Worm (Caenorhabditis elegans) whole organism, young adult: Measurements from ENCODE around the gene ent-4.

ENCODE experiments used
- B0336.3 ChIP-seq: fragments of 200-800 bp; sonication (Bioruptor generic); IDR thresholded peaks from 2 replicates; pipeline ENCODE4 v1.3.6; 2022; ENCODE audit warnings: missing genetic modification characterization, missing compliant biosample characterization
- F10E7.11 ChIP-seq: sonication (generic microtip); optimal IDR thresholded peaks from 2 replicates; lab custom pipeline; 2017; ENCODE audit warnings: mild to moderate bottlenecking, missing genetic modification characterization, moderate library complexity, missing compliant biosample characterization
- F33H1.4 ChIP-seq: fragments of 200-800 bp; sonication (Bioruptor generic); IDR thresholded peaks from 2 replicates; pipeline ENCODE4 v1.3.6; 2022; ENCODE audit warnings: missing genetic modification reagents, missing genetic modification characterization, missing compliant biosample characterization
- F37B4.10 ChIP-seq: fragments of 200-800 bp; sonication (Bioruptor generic); IDR thresholded peaks from 2 replicates; pipeline ENCODE4 v1.3.6; 2022; ENCODE audit warnings: missing genetic modification characterization, missing compliant biosample characterization
- F49E8.2 ChIP-seq: sonication (generic microtip); optimal IDR thresholded peaks from 3 replicates; lab custom pipeline; 2017; ENCODE audit warnings: missing genetic modification characterization, mild to moderate bottlenecking, missing compliant biosample characterization, antibody characterized with exemption, moderate library complexity; ENCODE audit not compliant: insufficient read depth
- F55B11.4 ChIP-seq: sonication (generic microtip); optimal IDR thresholded peaks from 2 replicates; lab custom pipeline; 2016; ENCODE audit warnings: missing compliant biosample characterization, missing genetic modification characterization, borderline replicate concordance; ENCODE audit not compliant: insufficient read depth
- T07F8.4 ChIP-seq: sonication (generic microtip); optimal IDR thresholded peaks from 2 replicates; lab custom pipeline; 2016; ENCODE audit warnings: mild to moderate bottlenecking, missing genetic modification characterization, moderate library complexity, missing compliant biosample characterization
- T26A5.8 ChIP-seq: sonication (generic microtip); optimal IDR thresholded peaks from 2 replicates; lab custom pipeline; 2016; ENCODE audit warnings: missing genetic modification characterization, missing compliant biosample characterization
- Y53F4B.3 ChIP-seq: fragments of 200-800 bp; sonication (Bioruptor generic); IDR thresholded peaks from 2 replicates; pipeline ENCODE4 v1.3.6; 2022; ENCODE audit warnings: missing genetic modification reagents, missing genetic modification characterization, missing compliant biosample characterization
- Y53G8AR.9 ChIP-seq: fragments of 200-800 bp; sonication (Bioruptor generic); conservative IDR thresholded peaks from 2 replicates; pipeline ENCODE4 v1.3.6; 2022; ENCODE audit warnings: missing genetic modification reagents, missing genetic modification characterization, missing compliant biosample characterization
- Y67H2A.10 ChIP-seq: fragments of 200-800 bp; sonication (Bioruptor generic); conservative IDR thresholded peaks from 2 replicates; pipeline ENCODE4 v1.3.6; 2022; ENCODE audit warnings: missing genetic modification reagents, missing genetic modification characterization, missing compliant biosample characterization
- aptf-2 ChIP-seq: fragments of 200-800 bp; sonication (Bioruptor generic); conservative IDR thresholded peaks from 2 replicates; pipeline ENCODE4 v1.3.6; 2022; ENCODE audit warnings: missing genetic modification reagents, missing genetic modification characterization, missing compliant biosample characterization
- atf-7 ChIP-seq: sonication (generic microtip); optimal IDR thresholded peaks from 2 replicates; lab custom pipeline; 2017; ENCODE audit warnings: mild to moderate bottlenecking, missing genetic modification characterization, missing compliant biosample characterization
- bed-1 ChIP-seq: fragments of 200-800 bp; sonication (Bioruptor generic); IDR thresholded peaks from 2 replicates; pipeline ENCODE4 v1.3.6; 2022; ENCODE audit warnings: missing genetic modification reagents, missing genetic modification characterization, missing compliant biosample characterization
- cebp-1 ChIP-seq, 2 experiments: fragments of 200-800 bp in 1 of 2; sonication (Bioruptor generic) in 1 of 2; sonication (generic microtip) in 1 of 2; IDR thresholded peaks in 1 of 2; optimal IDR thresholded peaks in 1 of 2; 2 replicates each; pipeline versions ENCODE4 v1.3.6 to Lab custom; 2017 to 2022; ENCODE audit warnings: missing compliant biosample characterization in 2 of 2, missing genetic modification characterization in 2 of 2, mild to moderate bottlenecking in 1 of 2, missing genetic modification reagents in 1 of 2, moderate library complexity in 1 of 2
- cebp-2 ChIP-seq: fragments of 200-800 bp; sonication (Bioruptor generic); IDR thresholded peaks from 2 replicates; pipeline ENCODE4 v1.3.6; 2022; ENCODE audit warnings: missing genetic modification characterization, missing compliant biosample characterization
- ceh-100 ChIP-seq: fragments of 200-800 bp; sonication (Bioruptor generic); IDR thresholded peaks from 2 replicates; pipeline ENCODE4 v1.3.6; 2022; ENCODE audit warnings: missing genetic modification reagents, missing genetic modification characterization, missing compliant biosample characterization
- ceh-40 ChIP-seq: fragments of 200-800 bp; sonication (Bioruptor generic); IDR thresholded peaks from 2 replicates; pipeline ENCODE4 v1.3.6; 2022; ENCODE audit warnings: missing genetic modification characterization, missing compliant biosample characterization
- ceh-58 ChIP-seq: fragments of 200-800 bp; sonication (Bioruptor generic); IDR thresholded peaks from 2 replicates; pipeline ENCODE4 v1.3.6; 2022; ENCODE audit warnings: missing genetic modification characterization, missing compliant biosample characterization
- ceh-91 ChIP-seq: fragments of 200-800 bp; sonication (Bioruptor generic); IDR thresholded peaks from 2 replicates; pipeline ENCODE4 v1.3.6; 2022; ENCODE audit warnings: missing genetic modification reagents, missing genetic modification characterization, missing compliant biosample characterization
- dpff-1 ChIP-seq: sonication (generic microtip); optimal IDR thresholded peaks from 2 replicates; lab custom pipeline; 2017; ENCODE audit warnings: mild to moderate bottlenecking, missing genetic modification characterization, missing compliant biosample characterization
- dpl-1 ChIP-seq: fragments of 150-350 bp; optimal IDR thresholded peaks from 2 replicates; lab custom pipeline; 2014; ENCODE audit warnings: missing biosample characterization, missing genetic modification reagents, missing genetic modification characterization
- efl-1 ChIP-seq: fragments of 150-350 bp; optimal IDR thresholded peaks from 2 replicates; lab custom pipeline; 2014; ENCODE audit warnings: missing biosample characterization, missing genetic modification reagents, missing genetic modification characterization
- egl-44 ChIP-seq: fragments of 200-800 bp; sonication (Bioruptor generic); IDR thresholded peaks from 2 replicates; pipeline ENCODE4 v1.3.6; 2022; ENCODE audit warnings: missing genetic modification reagents, missing genetic modification characterization, missing compliant biosample characterization
- egrh-3 ChIP-seq: fragments of 200-800 bp; sonication (Bioruptor generic); IDR thresholded peaks from 2 replicates; pipeline ENCODE4 v1.3.6; 2022; ENCODE audit warnings: missing genetic modification reagents, missing genetic modification characterization, missing compliant biosample characterization
- ets-4 ChIP-seq: fragments of 200-800 bp; sonication (Bioruptor generic); optimal IDR thresholded peaks from 2 replicates; lab custom pipeline; 2018; ENCODE audit warnings: mild to moderate bottlenecking, missing genetic modification characterization, missing compliant biosample characterization
- hlh-26 ChIP-seq: fragments of 200-800 bp; sonication (Bioruptor generic); conservative IDR thresholded peaks from 2 replicates; pipeline ENCODE4 v1.3.6; 2022; ENCODE audit warnings: missing genetic modification reagents, missing genetic modification characterization, missing compliant biosample characterization
- hsf-1 ChIP-seq: fragments of 200-800 bp; sonication (Bioruptor generic); IDR thresholded peaks from 2 replicates; pipeline ENCODE4 v1.3.6; 2022; ENCODE audit warnings: missing genetic modification reagents, missing genetic modification characterization, missing compliant biosample characterization
- lag-1 ChIP-seq: fragments of 200-800 bp; sonication (Bioruptor generic); IDR thresholded peaks from 2 replicates; pipeline ENCODE4 v1.3.6; 2022; ENCODE audit warnings: missing genetic modification reagents, missing genetic modification characterization, missing compliant biosample characterization
- let-607 ChIP-seq, 2 experiments: fragments of 200-800 bp in 1 of 2; sonication (Bioruptor generic) in 1 of 2; sonication (generic microtip) in 1 of 2; optimal IDR thresholded peaks; 2 replicates each; lab custom pipeline; 2016 to 2018; ENCODE audit warnings: mild to moderate bottlenecking in 2 of 2, missing compliant biosample characterization in 2 of 2, missing genetic modification characterization in 2 of 2, moderate library complexity in 2 of 2, missing genotype in 1 of 2
- lir-1 ChIP-seq: fragments of 200-800 bp; sonication (Bioruptor generic); conservative IDR thresholded peaks from 2 replicates; pipeline ENCODE4 v1.3.6; 2022; ENCODE audit warnings: missing genetic modification reagents, missing genetic modification characterization, missing compliant biosample characterization
- lsy-27 ChIP-seq: sonication (generic microtip); optimal IDR thresholded peaks from 2 replicates; lab custom pipeline; 2017; ENCODE audit warnings: missing genetic modification characterization, mild to moderate bottlenecking, missing compliant biosample characterization, antibody characterized with exemption, missing genotype, borderline replicate concordance; ENCODE audit not compliant: insufficient read depth
- madf-6 ChIP-seq: fragments of 200-800 bp; sonication (Bioruptor generic); IDR thresholded peaks from 2 replicates; pipeline ENCODE4 v1.3.6; 2022; ENCODE audit warnings: missing genetic modification reagents, missing genetic modification characterization, missing compliant biosample characterization
- madf-8 ChIP-seq: fragments of 200-800 bp; sonication (Bioruptor generic); conservative IDR thresholded peaks from 2 replicates; pipeline ENCODE4 v1.3.6; 2022; ENCODE audit warnings: missing genetic modification reagents, missing genetic modification characterization, missing compliant biosample characterization
- mcd-1 ChIP-seq: fragments of 200-800 bp; sonication (Bioruptor generic); IDR thresholded peaks from 2 replicates; pipeline ENCODE4 v1.3.6; 2022; ENCODE audit warnings: missing genetic modification reagents, missing genetic modification characterization, missing compliant biosample characterization
- nhr-80 ChIP-seq: sonication (generic microtip); optimal IDR thresholded peaks from 2 replicates; lab custom pipeline; 2016; ENCODE audit warnings: missing genetic modification characterization, missing compliant biosample characterization
- nhr-90 ChIP-seq: sonication (generic microtip); optimal IDR thresholded peaks from 2 replicates; lab custom pipeline; 2016; ENCODE audit warnings: missing genotype, mild to moderate bottlenecking, missing genetic modification characterization, missing compliant biosample characterization
- pha-4 ChIP-seq: fragments of 150-350 bp; sonication (generic microtip); optimal IDR thresholded peaks from 2 replicates; lab custom pipeline; 2014; ENCODE audit warnings: missing biosample characterization, missing genetic modification reagents, missing genetic modification characterization
- rec-8 ChIP-seq, 2 experiments: sonication (generic microtip); optimal IDR thresholded peaks; 2 replicates each; lab custom pipeline; 2016; ENCODE audit warnings: mild to moderate bottlenecking in 2 of 2, missing genetic modification characterization in 2 of 2, missing genetic modification reagents in 2 of 2, missing genotype in 2 of 2, missing biosample characterization in 1 of 2, missing compliant biosample characterization in 1 of 2, moderate library complexity in 1 of 2
- repo-1 ChIP-seq: sonication (generic microtip); optimal IDR thresholded peaks from 2 replicates; lab custom pipeline; 2017; ENCODE audit warnings: mild to moderate bottlenecking, missing genetic modification characterization, missing compliant biosample characterization
- rpc-1 ChIP-seq, 2 experiments: fragments of 150-350 bp in 1 of 2; sonication (generic microtip) in 1 of 2; optimal IDR thresholded peaks; 2 replicates each; lab custom pipeline; 2014 to 2018; ENCODE audit warnings: missing biosample characterization in 1 of 2, missing genetic modification characterization in 1 of 2, missing genetic modification reagents in 1 of 2, missing genotype in 1 of 2
- snpc-1.1 ChIP-seq: sonication (generic microtip); optimal IDR thresholded peaks from 2 replicates; lab custom pipeline; 2017; ENCODE audit warnings: missing genetic modification characterization, mild to moderate bottlenecking, missing compliant biosample characterization, antibody characterized with exemption, moderate library complexity, missing genotype, missing genetic modification reagents; ENCODE audit not compliant: insufficient read depth
- somi-1 ChIP-seq: fragments of 200-800 bp; sonication (Bioruptor generic); optimal IDR thresholded peaks from 2 replicates; lab custom pipeline; 2018; ENCODE audit warnings: mild to moderate bottlenecking, missing genetic modification characterization, missing compliant biosample characterization
- tbp1 ChIP-seq: fragments of 200-800 bp; sonication (Bioruptor generic); optimal IDR thresholded peaks from 2 replicates; lab custom pipeline; 2018; ENCODE audit warnings: mild to moderate bottlenecking, missing genetic modification characterization, missing compliant biosample characterization
- zim-3 ChIP-seq: sonication (generic microtip); optimal IDR thresholded peaks from 2 replicates; lab custom pipeline; 2017; ENCODE audit warnings: mild to moderate bottlenecking, missing genetic modification characterization, moderate library complexity, missing compliant biosample characterization
- ztf-18 ChIP-seq: sonication (generic microtip); optimal IDR thresholded peaks from 2 replicates; lab custom pipeline; 2016; ENCODE audit warnings: missing genotype, mild to moderate bottlenecking, missing genetic modification characterization, missing compliant biosample characterization
- ztf-3 ChIP-seq: fragments of 200-800 bp; sonication (Bioruptor generic); optimal IDR thresholded peaks from 2 replicates; lab custom pipeline; 2018; ENCODE audit warnings: mild to moderate bottlenecking, missing genetic modification characterization, missing compliant biosample characterization
- ztf-6 ChIP-seq: fragments of 200-800 bp; sonication (Bioruptor generic); IDR thresholded peaks from 2 replicates; pipeline ENCODE4 v1.3.6; 2022; ENCODE audit warnings: missing genetic modification reagents, missing genetic modification characterization, missing compliant biosample characterization

ent-4 gene

DNA sequence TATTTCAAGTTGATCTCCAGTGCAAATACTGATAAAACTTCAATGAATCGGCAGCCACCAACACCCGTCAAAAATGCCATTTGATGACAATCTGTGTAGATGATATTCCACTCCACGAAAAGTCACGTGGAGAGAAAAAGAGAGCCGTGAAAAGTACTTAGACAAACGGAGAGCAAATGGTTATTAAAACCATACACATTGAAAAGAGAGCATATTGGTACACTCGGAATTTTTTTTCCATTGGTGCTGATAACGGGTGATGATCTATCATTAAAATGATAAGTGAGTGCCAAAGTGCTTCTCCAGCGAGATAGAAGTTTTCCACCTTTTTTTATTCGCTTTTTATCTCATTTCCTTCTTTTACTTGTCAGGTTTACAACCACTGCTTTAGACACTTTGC is 1.5 kb upstream of the ent-4 start (continued):
- TF ChIP-seq pha-4 (tag; lab: Kevin White, UChicago) (peak; percentile 49), rpc-1 (optimal IDR thresholded peaks at IDR 0.05; lab: Kevin White, UChicago) (no peak), rpc-1 (tag; optimal IDR thresholded peaks at IDR 0.05; lab: Kevin White, UChicago) (no peak), nhr-90 (peak; percentile 19), ceh-100 (no peak), hsf-1 (GFP tag; lab: Robert Waterston, UW) (no peak), ceh-40 (GFP tag; lab: Robert Waterston, UW) (no peak), F10E7.11 (tag; lab: Kevin White, UChicago) (no peak), dpl-1 (GFP tag; lab: Kevin White, UChicago) (no peak), B0336.3 (GFP tag; lab: Robert Waterston, UW) (no peak), ztf-6 (GFP tag; lab: Robert Waterston, UW) (no peak), Y53G8AR.9 (GFP tag; lab: Robert Waterston, UW) (no peak), let-607 (tag; optimal IDR thresholded peaks at IDR 0.05; lab: Kevin White, UChicago) (peak; percentile 64 to 73), egrh-3 (GFP tag; lab: Robert Waterston, UW) (no peak), Y67H2A.10 (GFP tag; lab: Robert Waterston, UW) (no peak), F33H1.4 (GFP tag; lab: Robert Waterston, UW) (no peak), somi-1 (GFP tag; lab: Kevin White, UChicago) (no peak), Y53F4B.3 (GFP tag; lab: Robert Waterston, UW) (no peak), lag-1 (GFP tag; lab: Robert Waterston, UW) (no peak), ztf-18 (tag; lab: Kevin White, UChicago) (no peak), T26A5.8 (tag; lab: Kevin White, UChicago) (no peak), lir-1 (GFP tag; lab: Robert Waterston, UW) (no peak), snpc-1.1 (no peak), zim-3 (tag; lab: Kevin White, UChicago) (no peak), repo-1 (tag; lab: Kevin White, UChicago) (no peak), cebp-1 (GFP tag; IDR thresholded peaks at IDR 0.05; lab: Robert Waterston, UW) (no peak), cebp-1 (tag; optimal IDR thresholded peaks at IDR 0.05; lab: Kevin White, UChicago) (no peak), efl-1 (GFP tag; lab: Kevin White, UChicago) (no peak), mcd-1 (GFP tag; lab: Robert Waterston, UW) (no peak), bed-1 (GFP tag; lab: Robert Waterston, UW) (no peak), egl-44 (GFP tag; lab: Robert Waterston, UW) (no peak), F49E8.2 (no peak), hlh-26 (GFP tag; lab: Robert Waterston, UW) (no peak), F37B4.10 (GFP tag; lab: Robert Waterston, UW) (no peak), T07F8.4 (tag; lab: Kevin White, UChicago) (no peak), cebp-2 (GFP tag; lab: Robert Waterston, UW) (no peak), ceh-91 (GFP tag; lab: Robert Waterston, UW) (no peak), rec-8 (tag; optimal IDR thresholded peaks at IDR 0.05; lab: Kevin White, UChicago) (no peak), madf-8 (GFP tag; lab: Robert Waterston, UW) (no peak), ceh-58 (no peak), aptf-2 (GFP tag; lab: Robert Waterston, UW) (no peak), F55B11.4 (tag; lab: Kevin White, UChicago) (no peak), ets-4 (peak; percentile 52), dpff-1 (no peak), tbp1 (GFP tag; lab: Kevin White, UChicago) (peak; percentile 36), nhr-80 (peak; percentile 100), lsy-27 (tag; lab: Kevin White, UChicago) (no peak), atf-7 (tag; lab: Kevin White, UChicago) (no peak), madf-6 (no peak), ztf-3 (no peak)
